Worm (Caenorhabditis elegans) whole organism, midembryonic: ENCODE measurements around the gene clec-127.
A peak's percentile ranks its signal among the peaks of the same experiment; 100 is the strongest.

Experiments used
- T22C8.4 ChIP-seq: fragments of 200-800 bp; sonication (Bioruptor generic); IDR thresholded peaks from 2 replicates; pipeline ENCODE4 v1.3.6; 2022; ENCODE audit warnings: missing genetic modification characterization, missing compliant biosample characterization
- cog-1 ChIP-seq: sonication (generic microtip); optimal IDR thresholded peaks from 2 replicates; lab custom pipeline; 2016; ENCODE audit warnings: missing genetic modification characterization, missing compliant biosample characterization
- flt-1 ChIP-seq: fragments of 200-800 bp; sonication (Bioruptor generic); IDR thresholded peaks from 2 replicates; pipeline ENCODE4 v1.3.6; 2022; ENCODE audit warnings: missing genetic modification characterization, missing compliant biosample characterization
- klf-2 ChIP-seq: fragments of 200-800 bp; sonication (Bioruptor generic); conservative IDR thresholded peaks from 2 replicates; pipeline ENCODE4 v1.3.6; 2022; ENCODE audit warnings: missing genetic modification reagents, missing genetic modification characterization, missing compliant biosample characterization
- med-1 ChIP-seq: sonication (generic microtip); optimal IDR thresholded peaks from 2 replicates; lab custom pipeline; 2017; ENCODE audit warnings: missing genetic modification characterization, mild to moderate bottlenecking, missing compliant biosample characterization, antibody characterized with exemption, missing genetic modification reagents; ENCODE audit not compliant: insufficient read depth
- ref-1 ChIP-seq: fragments of 200-800 bp; sonication (Bioruptor generic); conservative IDR thresholded peaks from 2 replicates; pipeline ENCODE4 v1.3.6; 2022; ENCODE audit warnings: missing genetic modification reagents, missing genetic modification characterization, missing compliant biosample characterization
- tab-1 ChIP-seq: fragments of 200-800 bp; sonication (Bioruptor generic); IDR thresholded peaks from 2 replicates; pipeline ENCODE4 v1.3.6; 2022; ENCODE audit warnings: missing genetic modification characterization, missing compliant biosample characterization
- ztf-23 ChIP-seq: fragments of 200-800 bp; sonication (Bioruptor generic); IDR thresholded peaks from 2 replicates; pipeline ENCODE4 v1.3.6; 2022; ENCODE audit warnings: missing genetic modification reagents, missing genetic modification characterization, missing compliant biosample characterization
- ztf-29 ChIP-seq: fragments of 200-800 bp; sonication (Bioruptor generic); IDR thresholded peaks from 2 replicates; pipeline ENCODE4 v1.3.6; 2022; ENCODE audit warnings: missing genetic modification reagents, missing genetic modification characterization, missing compliant biosample characterization

clec-127 gene

ce11 chrII:3524097-3524496 is 44.9 kb downstream of the clec-127 start, which contains the start of gene col-72:
col-72 (minus strand) TSS chrII:3524197.
- no peak for TF ChIP-seq ztf-23 (GFP tag; lab: Robert Waterston, UW)
- no peak for TF ChIP-seq ztf-29
- TF ChIP-seq klf-2, result no peak
- TF ChIP-seq med-1, result no peak
- TF ChIP-seq cog-1 (tag; lab: Kevin White, UChicago), result no peak

- TF ChIP-seq flt-1 (GFP tag; lab: Robert Waterston, UW), result peak; percentile 74
These were observed 45.5 kb downstream of the clec-127 start for ce11 chrII:3523547-3523946.

DNA sequence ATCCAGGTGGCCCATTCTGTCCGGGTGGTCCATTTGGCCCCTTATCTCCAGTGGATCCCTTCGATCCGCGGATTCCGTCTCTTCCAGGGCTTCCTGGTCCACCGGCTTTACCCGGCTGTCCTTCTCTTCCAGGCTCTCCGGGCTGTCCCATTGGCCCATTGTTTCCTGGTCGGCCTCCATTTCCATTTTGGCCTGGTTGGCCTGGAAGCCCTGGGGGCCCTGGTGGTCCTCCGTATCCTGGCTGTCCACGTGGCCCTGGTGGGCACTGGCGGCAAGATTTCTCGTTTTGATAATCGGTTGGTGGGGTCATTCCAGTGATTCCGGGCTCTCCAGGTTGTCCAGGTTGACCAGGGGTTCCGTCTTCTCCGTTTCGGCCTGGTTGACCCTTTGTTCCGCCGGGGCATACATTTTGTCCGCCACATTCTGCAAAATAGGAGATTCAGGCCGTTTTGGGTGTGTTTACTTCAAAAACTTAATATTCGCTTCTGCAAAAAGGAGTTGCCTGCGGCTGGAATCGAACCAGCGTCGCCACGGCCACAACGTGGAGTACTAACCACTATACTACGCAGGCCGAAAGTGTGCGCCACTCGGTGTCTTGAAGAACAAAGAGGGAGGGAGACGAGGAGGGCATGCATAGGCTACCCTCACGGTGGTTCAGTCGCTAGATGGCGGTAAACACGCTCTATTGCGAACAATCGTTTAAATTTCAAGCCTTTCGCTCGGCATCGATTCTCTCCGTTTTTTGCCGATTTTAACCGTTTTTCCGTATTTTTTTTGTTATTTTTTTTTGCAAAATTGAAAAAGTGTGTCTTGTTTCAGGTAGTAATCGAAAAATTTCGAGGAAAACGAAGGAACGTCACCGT is 47.8 kb downstream of the clec-127 start, which contains the start of gene W09G10.9:
W09G10.9 (plus strand) TSS at position 813 of the 863 bp plus-strand sequence.
- TF ChIP-seq ztf-29 (peak; percentile 87), cog-1 (tag; lab: Kevin White, UChicago) (peak; percentile 4), klf-2 (peak; percentile 91), ztf-23 (GFP tag; lab: Robert Waterston, UW) (peak; percentile 93), ref-1 (peak; percentile 89), T22C8.4 (peak; percentile 92), tab-1 (GFP tag; lab: Robert Waterston, UW) (peak; percentile 96), flt-1 (GFP tag; lab: Robert Waterston, UW) (peak; percentile 95), med-1 (peak; percentile 43)

DNA sequence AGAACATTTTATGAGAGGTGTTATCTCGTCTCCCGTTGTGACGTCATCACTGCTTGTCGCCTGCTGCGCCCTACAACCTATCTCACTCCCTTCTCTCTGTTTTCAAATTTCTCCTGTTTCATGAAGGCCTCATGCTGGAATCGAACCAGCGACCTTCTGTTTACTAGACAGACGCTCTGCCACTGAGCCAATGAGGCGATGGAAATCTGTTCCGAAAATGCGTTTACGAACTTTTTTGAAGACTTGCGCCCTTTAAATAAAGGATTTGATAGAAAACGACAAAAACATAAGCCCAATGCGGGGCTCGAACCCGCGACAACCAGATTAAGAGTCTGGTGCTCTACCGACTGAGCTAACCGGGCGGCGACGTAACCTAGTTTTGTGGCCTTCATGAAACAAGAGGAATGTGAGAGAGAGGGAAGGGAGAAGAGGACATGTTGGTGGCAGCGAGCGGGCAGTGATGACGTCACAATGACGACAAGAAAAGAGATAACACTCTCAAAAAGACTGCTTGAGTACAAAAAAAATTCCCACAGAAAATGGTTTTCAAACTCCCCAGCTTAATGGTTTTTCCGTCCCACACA is 50.0 kb downstream of the clec-127 start, which contains the start of gene clec-126:
clec-126 (plus strand) TSS at position 534 of the 584 bp plus-strand sequence.
- TF ChIP-seq T22C8.4 (peak; percentile 88), tab-1 (GFP tag; lab: Robert Waterston, UW) (peak; percentile 89), ztf-23 (GFP tag; lab: Robert Waterston, UW) (peak; percentile 87; the same call in 1 of the 2 replicates), med-1 (peak; percentile 62), ztf-29 (peak; percentile 86; the same call in 1 of the 2 replicates), ref-1 (peak; percentile 81), flt-1 (GFP tag; lab: Robert Waterston, UW) (peak; percentile 93), cog-1 (tag; lab: Kevin White, UChicago) (peak; percentile 87), klf-2 (peak; percentile 84)
